Worm (Caenorhabditis elegans): ENCODE measurements around the gene F47B10.3.

The F47B10.3 gene

ce11 chrX:10870137-10870536 is 21.9 kb upstream of the F47B10.3 start, which contains the start of gene pgp-7:
pgp-7 (minus strand) TSS chrX:10870237.
- TF ChIP-seq ref-2 (tag; optimal IDR thresholded peaks at IDR 0.05), result no peak
- no peak for TF ChIP-seq elt-4 (tag; optimal IDR thresholded peaks at IDR 0.05)
- no peak for TF ChIP-seq pros-1 (tag; optimal IDR thresholded peaks at IDR 0.05)
- TF ChIP-seq nhr-232 (tag; optimal IDR thresholded peaks at IDR 0.05), result no peak
- TF ChIP-seq pat-9 (tag; optimal IDR thresholded peaks at IDR 0.05), result no peak
- TF ChIP-seq ceh-30 (tag; optimal IDR thresholded peaks at IDR 0.05), result no peak
- TF ChIP-seq ceh-18 (tag; optimal IDR thresholded peaks at IDR 0.05), result no peak
- TF ChIP-seq ttx-3 (tag; optimal IDR thresholded peaks at IDR 0.05), result no peak
- TF ChIP-seq ceh-24 (tag; optimal IDR thresholded peaks at IDR 0.05), result no peak
- no peak for TF ChIP-seq ahr-1 (tag; optimal IDR thresholded peaks at IDR 0.05)
- no peak for TF ChIP-seq gmeb-2 (tag; optimal IDR thresholded peaks at IDR 0.05)
- no peak for TF ChIP-seq ceh-48 (tag; optimal IDR thresholded peaks at IDR 0.05)

ce11 chrX:10877138-10877743 is 14.7 kb upstream of the F47B10.3 start, which contains the start of gene pgp-6:
pgp-6 (minus strand) TSS chrX:10877425.
- TF ChIP-seq elt-2 (tag; optimal IDR thresholded peaks at IDR 0.05), result peak; percentile 70
- no peak for TF ChIP-seq sox-2 (GFP tag; IDR thresholded peaks at IDR 0.05)

ce11 chrX:10880509-10880908 is 11.5 kb upstream of the F47B10.3 start, which contains the start of gene T21E8.4:
T21E8.4 (plus strand) TSS chrX:10880809.
- TF ChIP-seq ceh-45 (GFP tag; IDR thresholded peaks at IDR 0.05) (no peak), dmd-4 (tag; optimal IDR thresholded peaks at IDR 0.05; ENCODE audit: borderline replicate concordance) (no peak), ttx-3 (tag; optimal IDR thresholded peaks at IDR 0.05) (no peak), ceh-34 (tag; optimal IDR thresholded peaks at IDR 0.05) (no peak), unc-3 (GFP tag; conservative IDR thresholded peaks at IDR 0.05) (no peak), unc-3 (tag; optimal IDR thresholded peaks at IDR 0.05) (no peak), T23F11.4 (GFP tag; optimal IDR thresholded peaks at IDR 0.05) (no peak), hlh-15 (tag; optimal IDR thresholded peaks at IDR 0.05) (no peak), odd-2 (tag; optimal IDR thresholded peaks at IDR 0.05) (no peak), npax-4 (tag; optimal IDR thresholded peaks at IDR 0.05) (no peak), eyg-1 (tag; optimal IDR thresholded peaks at IDR 0.05) (no peak), pros-1 (tag; optimal IDR thresholded peaks at IDR 0.05) (no peak), ceh-22 (tag; optimal IDR thresholded peaks at IDR 0.05) (no peak), rnt-1 (tag; optimal IDR thresholded peaks at IDR 0.05) (no peak)

ce11 chrX:10881984-10882383 is 10.0 kb upstream of the F47B10.3 start, which contains the start of gene T21E8.6:
T21E8.6 (plus strand) TSS chrX:10882284.
- TF ChIP-seq dve-1 (tag; optimal IDR thresholded peaks at IDR 0.05), result no peak
- TF ChIP-seq ets-4 (tag; optimal IDR thresholded peaks at IDR 0.05), result no peak
- no peak for TF ChIP-seq zip-5 (tag; optimal IDR thresholded peaks at IDR 0.05)
- no peak for TF ChIP-seq dmd-4 (tag; optimal IDR thresholded peaks at IDR 0.05; ENCODE audit: borderline replicate concordance)
- TF ChIP-seq pag-3 (tag; optimal IDR thresholded peaks at IDR 0.05; ENCODE audit: borderline replicate concordance), result no peak
- no peak for TF ChIP-seq hlh-13 (GFP tag; optimal IDR thresholded peaks at IDR 0.05)
- TF ChIP-seq K02D7.2 (tag; optimal IDR thresholded peaks at IDR 0.05), result no peak
- TF ChIP-seq ceh-19 (GFP tag; optimal IDR thresholded peaks at IDR 0.05), result no peak
- no peak for TF ChIP-seq Y22D7AL.16 (tag; optimal IDR thresholded peaks at IDR 0.05)
- TF ChIP-seq che-1 (tag; optimal IDR thresholded peaks at IDR 0.05), result no peak
- no peak for TF ChIP-seq syd-9 (tag; optimal IDR thresholded peaks at IDR 0.05)
- no peak for TF ChIP-seq unc-42 (tag; optimal IDR thresholded peaks at IDR 0.05)
- TF ChIP-seq mec-3 (tag; optimal IDR thresholded peaks at IDR 0.05; ENCODE audit: borderline replicate concordance), result no peak
- TF ChIP-seq odd-2 (tag; optimal IDR thresholded peaks at IDR 0.05), result no peak
- no peak for TF ChIP-seq pat-9 (tag; optimal IDR thresholded peaks at IDR 0.05)
- no peak for TF ChIP-seq pha-2 (tag; optimal IDR thresholded peaks at IDR 0.05)
- no peak for TF ChIP-seq ceh-6 (GFP tag; optimal IDR thresholded peaks at IDR 0.05)
